Worm (Caenorhabditis elegans) whole organism, early embryonic: Measurements from ENCODE around the gene W07G1.7.

Experiments
- B0310.2 ChIP-seq: sonication (generic microtip); optimal IDR thresholded peaks from 2 replicates; lab custom pipeline; 2016; ENCODE audit warnings: mild to moderate bottlenecking, missing genetic modification characterization, missing compliant biosample characterization
- F13C5.2 ChIP-seq: sonication (generic microtip); optimal IDR thresholded peaks from 2 replicates; lab custom pipeline; 2017; ENCODE audit warnings: mild to moderate bottlenecking, missing genetic modification characterization, inconsistent platforms, missing compliant biosample characterization
- aly-1 ChIP-seq: sonication (generic microtip); optimal IDR thresholded peaks from 2 replicates; lab custom pipeline; 2016; ENCODE audit warnings: missing genetic modification characterization, missing compliant biosample characterization
- ama-1 ChIP-seq: fragments of 150-350 bp; optimal IDR thresholded peaks from 2 replicates; lab custom pipeline; 2014
- ceh-13 ChIP-seq: fragments of 200-800 bp; sonication (Bioruptor generic); optimal IDR thresholded peaks from 2 replicates; lab custom pipeline; 2018; ENCODE audit warnings: mild to moderate bottlenecking, missing genetic modification characterization, missing compliant biosample characterization
- ceh-36 ChIP-seq: sonication (generic microtip); optimal IDR thresholded peaks from 2 replicates; lab custom pipeline; 2016; ENCODE audit warnings: missing genetic modification characterization, inconsistent platforms, missing compliant biosample characterization
- ets-7 ChIP-seq: sonication (generic microtip); optimal IDR thresholded peaks from 2 replicates; lab custom pipeline; 2016; ENCODE audit warnings: missing genotype, missing genetic modification characterization, missing compliant biosample characterization
- flt-1 ChIP-seq: fragments of 200-800 bp; sonication (Bioruptor generic); IDR thresholded peaks from 2 replicates; pipeline ENCODE4 v1.3.6; 2022; ENCODE audit warnings: missing genetic modification characterization, missing compliant biosample characterization
- hmbx-1 ChIP-seq: sonication (generic microtip); optimal IDR thresholded peaks from 2 replicates; lab custom pipeline; 2016; ENCODE audit warnings: mild to moderate bottlenecking, missing genetic modification characterization, missing compliant biosample characterization
- hmg-4 ChIP-seq: fragments of 200-800 bp; sonication (Bioruptor generic); optimal IDR thresholded peaks from 2 replicates; lab custom pipeline; 2018; ENCODE audit warnings: mild to moderate bottlenecking, missing genetic modification characterization, missing compliant biosample characterization
- hnd-1 ChIP-seq: sonication (generic microtip); optimal IDR thresholded peaks from 2 replicates; lab custom pipeline; 2016; ENCODE audit warnings: missing genetic modification characterization, missing compliant biosample characterization
- pes-1 ChIP-seq: fragments of 200-800 bp; sonication (Bioruptor generic); IDR thresholded peaks from 2 replicates; pipeline ENCODE4 v1.3.6; 2022; ENCODE audit warnings: missing genetic modification reagents, missing genetic modification characterization, missing compliant biosample characterization
- scrt-1 ChIP-seq: fragments of 200-800 bp; sonication (Bioruptor generic); IDR thresholded peaks from 2 replicates; pipeline ENCODE4 v1.3.6; 2022; ENCODE audit warnings: missing genetic modification characterization, missing compliant biosample characterization
- sea-1 ChIP-seq: fragments of 200-800 bp; sonication (Bioruptor generic); conservative IDR thresholded peaks from 2 replicates; pipeline ENCODE4 v1.3.6; 2022; ENCODE audit warnings: missing genetic modification characterization, missing compliant biosample characterization
- tbx-11 ChIP-seq: fragments of 200-800 bp; sonication (Bioruptor generic); IDR thresholded peaks from 2 replicates; pipeline ENCODE4 v1.3.6; 2022; ENCODE audit warnings: missing genetic modification characterization, missing compliant biosample characterization
- tbx-37 ChIP-seq: fragments of 200-800 bp; sonication (Bioruptor generic); conservative IDR thresholded peaks from 2 replicates; pipeline ENCODE4 v1.3.6; 2022; ENCODE audit warnings: missing genetic modification reagents, missing genetic modification characterization, missing compliant biosample characterization
- tra-4 ChIP-seq: sonication (generic microtip); optimal IDR thresholded peaks from 2 replicates; lab custom pipeline; 2017; ENCODE audit warnings: missing genetic modification characterization, missing compliant biosample characterization

W07G1.7 gene

ce11 chrII:13924909-13925308, 41.2 kb downstream of the W07G1.7 start, which contains the start of gene mltn-5:
Gene mltn-5, plus strand, starts transcription at chrII:13925209.
- TF ChIP-seq tra-4: no peak
- no peak for TF ChIP-seq hmg-4 (GFP tag; lab: Kevin White, UChicago)
- no peak for TF ChIP-seq F13C5.2 (tag; lab: Kevin White, UChicago)
- TF ChIP-seq scrt-1 (GFP tag; lab: Robert Waterston, UW): no peak
- TF ChIP-seq ceh-13 (GFP tag; lab: Kevin White, UChicago): no peak
- TF ChIP-seq ets-7 (tag; lab: Kevin White, UChicago): no peak
- no peak for TF ChIP-seq flt-1 (GFP tag; lab: Robert Waterston, UW)
- no peak for TF ChIP-seq hmbx-1 (tag; lab: Kevin White, UChicago)
- no peak for TF ChIP-seq ceh-36 (tag; lab: Kevin White, UChicago)
- no peak for TF ChIP-seq sea-1
- no peak for TF ChIP-seq hnd-1 (tag; lab: Kevin White, UChicago)
- no peak for TF ChIP-seq tbx-11 (GFP tag; lab: Robert Waterston, UW)
- TF ChIP-seq ama-1 (lab: Kevin White, UChicago): no peak
- no peak for TF ChIP-seq aly-1 (tag; lab: Kevin White, UChicago)
- TF ChIP-seq tbx-37 (GFP tag; lab: Robert Waterston, UW): no peak
- no peak for TF ChIP-seq pes-1
- no peak for TF ChIP-seq B0310.2 (tag; lab: Kevin White, UChicago)

- TF ChIP-seq ets-7 (tag; lab: Kevin White, UChicago) (no peak), tbx-37 (GFP tag; lab: Robert Waterston, UW) (no peak), sea-1 (0 out of 2 replicates have a peak, but pooled peaks have one; percentile 22)
Observed at ce11 chrII:13919100-13919499, 47.0 kb downstream of the W07G1.7 start.

DNA sequence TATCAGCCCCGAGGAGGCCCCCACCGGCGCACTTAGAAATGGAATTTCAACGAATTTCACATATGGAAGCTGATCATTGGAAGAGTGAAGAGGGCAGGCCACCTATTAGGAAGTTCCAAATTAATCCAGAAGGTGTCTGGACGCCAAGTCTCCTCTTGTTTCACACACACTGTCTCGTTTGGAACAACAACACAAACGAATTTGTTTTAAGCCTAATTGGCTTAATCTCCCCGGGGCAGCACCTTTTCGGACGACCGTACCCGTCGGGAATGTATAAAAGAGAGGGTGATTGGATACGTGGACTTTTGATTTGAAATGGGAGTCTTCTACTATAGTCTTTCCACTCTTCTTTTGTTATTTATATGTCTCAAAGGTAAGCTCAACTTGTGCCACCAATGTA, 50.1 kb downstream of the W07G1.7 start, which contains the start of gene mltn-3:
mltn-3 (plus strand) TSS at position 301 of the 400 bp plus-strand sequence.
- TF ChIP-seq ceh-13 (GFP tag; lab: Kevin White, UChicago) (no peak), pes-1 (no peak)
